Worm (Caenorhabditis elegans) whole organism, L4 larva: ENCODE measurements around the gene T14G12.12.

Source experiments
- R02D3.7 ChIP-seq: fragments of 150-350 bp; sonication (generic microtip); optimal IDR thresholded peaks from 3 replicates; lab custom pipeline; 2014; ENCODE audit warnings: missing biosample characterization, missing genetic modification characterization
- aly-2 ChIP-seq: sonication (generic microtip); optimal IDR thresholded peaks from 2 replicates; lab custom pipeline; 2018; ENCODE audit warnings: missing biosample characterization, missing genetic modification characterization
- fos-1 ChIP-seq: fragments of 150-350 bp; optimal IDR thresholded peaks from 2 replicates; lab custom pipeline; 2014; ENCODE audit warnings: missing biosample characterization, missing genetic modification characterization
- hlh-30 ChIP-seq: sonication (generic microtip); optimal IDR thresholded peaks from 2 replicates; lab custom pipeline; 2017; ENCODE audit warnings: antibody characterized with exemption, mild to moderate bottlenecking, missing genetic modification characterization, missing compliant biosample characterization; ENCODE audit not compliant: insufficient read depth
- lin-13 ChIP-seq: fragments of 150-350 bp; optimal IDR thresholded peaks from 2 replicates; lab custom pipeline; 2014; ENCODE audit warnings: missing biosample characterization, missing genetic modification reagents, missing genetic modification characterization
- lsy-2 ChIP-seq, 2 experiments: fragments of 150-350 bp in 1 of 2; sonication (generic microtip) in 1 of 2; optimal IDR thresholded peaks; 2 replicates each; lab custom pipeline; 2014 to 2017; ENCODE audit warnings: missing biosample characterization in 2 of 2, missing genetic modification characterization in 2 of 2
- mdt-29 ChIP-seq: fragments of 200-800 bp; sonication (Bioruptor generic); IDR thresholded peaks from 2 replicates; pipeline ENCODE4 v1.3.6; 2022; ENCODE audit warnings: missing genetic modification reagents, missing genetic modification characterization, missing compliant biosample characterization
- nhr-237 ChIP-seq: sonication (generic microtip); optimal IDR thresholded peaks from 2 replicates; lab custom pipeline; 2017; ENCODE audit warnings: missing biosample characterization, missing genetic modification characterization
- pha-4 ChIP-seq, 2 experiments: fragments of 150-350 bp in 1 of 2; fragments of 200-800 bp in 1 of 2; sonication (Bioruptor generic) in 1 of 2; IDR thresholded peaks in 1 of 2; optimal IDR thresholded peaks in 1 of 2; 2 replicates each; pipeline versions ENCODE4 v1.3.6 to Lab custom; 2014 to 2022; ENCODE audit warnings: missing genetic modification characterization in 2 of 2, missing genetic modification reagents in 2 of 2, missing biosample characterization in 1 of 2, missing compliant biosample characterization in 1 of 2
- pqm-1 ChIP-seq: sonication (generic microtip); optimal IDR thresholded peaks from 2 replicates; lab custom pipeline; 2017; ENCODE audit warnings: missing biosample characterization, missing genetic modification characterization
- saeg-2 ChIP-seq: fragments of 200-800 bp; sonication (Bioruptor generic); IDR thresholded peaks from 2 replicates; pipeline ENCODE4 v1.3.6; 2022; ENCODE audit warnings: missing genetic modification reagents, missing genetic modification characterization, missing compliant biosample characterization
- unc-130 ChIP-seq: sonication (generic microtip); optimal IDR thresholded peaks from 2 replicates; lab custom pipeline; 2016; ENCODE audit warnings: missing genetic modification reagents, missing genetic modification characterization, missing compliant biosample characterization
- ztf-11 ChIP-seq: fragments of 150-350 bp; optimal IDR thresholded peaks from 2 replicates; lab custom pipeline; 2014; ENCODE audit warnings: missing biosample characterization, missing genetic modification characterization

DNA sequence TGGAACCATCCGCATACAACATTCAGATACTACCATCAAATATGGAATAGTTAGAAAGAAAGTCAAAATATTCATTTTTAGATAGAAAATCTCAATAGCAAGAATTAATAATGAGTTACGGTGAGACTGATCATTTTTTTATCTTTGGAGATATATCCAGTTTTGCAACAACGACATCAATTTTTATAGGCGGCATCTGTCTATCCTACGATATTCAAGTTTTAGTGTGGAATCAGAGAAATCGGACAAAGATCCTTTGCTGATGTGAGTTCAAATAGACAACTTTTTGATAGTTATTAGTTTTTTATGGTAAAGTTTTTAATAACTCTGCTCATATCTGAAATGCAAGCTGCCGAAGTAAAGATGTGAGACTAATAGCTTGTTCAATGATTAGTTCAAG is 8.3 kb upstream of the T14G12.12 start, which contains the start of gene F47B7.4:
- TF ChIP-seq mdt-29 (no peak), pqm-1 (tag; lab: Kevin White, UChicago) (no peak), fos-1 (no peak), pha-4 (GFP tag; IDR thresholded peaks at IDR 0.05; lab: Robert Waterston, UW) (no peak), pha-4 (tag; optimal IDR thresholded peaks at IDR 0.05; lab: Kevin White, UChicago) (no peak), aly-2 (tag; lab: Kevin White, UChicago) (no peak), hlh-30 (tag; lab: Kevin White, UChicago) (no peak), unc-130 (GFP tag; lab: Kevin White, UChicago) (no peak), saeg-2 (no peak), lin-13 (GFP tag; lab: Kevin White, UChicago) (no peak), lsy-2 (tag; optimal IDR thresholded peaks at IDR 0.05; lab: Kevin White, UChicago) (no peak), nhr-237 (tag; lab: Kevin White, UChicago) (no peak), ztf-11 (tag; lab: Kevin White, UChicago) (no peak), R02D3.7 (tag; lab: Kevin White, UChicago) (no peak)
